Fruit fly (Drosophila melanogaster) S2 (cell line): ENCODE measurements around the gene Ggamma30A.

ENCODE experiments used
- CG8478 ChIP-seq: fragments of >200 bp; optimal IDR thresholded peaks from 2 replicates; lab custom pipeline; 2018
- CTCF ChIP-seq, 2 experiments: fragments of >200 bp; optimal IDR thresholded peaks; 2 replicates each; lab custom pipeline; 2018

DNA sequence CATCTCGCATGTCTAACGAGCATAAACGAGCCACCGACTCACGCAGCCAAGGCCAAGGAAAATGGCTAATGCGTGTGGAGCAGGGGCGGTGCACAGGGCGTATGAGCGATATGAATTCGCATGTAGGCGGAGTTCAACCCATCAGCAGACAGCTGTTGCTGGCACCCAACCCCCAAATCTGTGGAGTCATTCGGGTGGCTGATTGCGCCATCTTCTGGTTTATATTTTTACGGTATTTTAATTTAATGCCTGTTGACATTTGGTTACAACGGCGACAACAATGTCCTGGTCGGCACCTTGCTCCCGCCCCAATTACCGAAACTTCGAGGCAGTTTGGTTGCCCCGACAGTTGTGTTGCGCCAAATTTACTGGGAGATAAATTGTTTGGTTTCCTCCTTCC, 64.7 kb downstream of the Ggamma30A start:
- no peak for TF ChIP-seq CTCF (optimal IDR thresholded peaks at IDR 0.05; lab: Kevin White, UChicago)
- TF ChIP-seq CG8478, result no peak
